Worm (Caenorhabditis elegans) whole organism, early embryonic: Measurements from ENCODE around the gene Y53F4B.11.

Source experiments
- B0310.2 ChIP-seq: sonication (generic microtip); optimal IDR thresholded peaks from 2 replicates; lab custom pipeline; 2016; ENCODE audit warnings: mild to moderate bottlenecking, missing genetic modification characterization, missing compliant biosample characterization
- F13C5.2 ChIP-seq: sonication (generic microtip); optimal IDR thresholded peaks from 2 replicates; lab custom pipeline; 2017; ENCODE audit warnings: mild to moderate bottlenecking, missing genetic modification characterization, inconsistent platforms, missing compliant biosample characterization
- aly-1 ChIP-seq: sonication (generic microtip); optimal IDR thresholded peaks from 2 replicates; lab custom pipeline; 2016; ENCODE audit warnings: missing genetic modification characterization, missing compliant biosample characterization
- ceh-13 ChIP-seq: fragments of 200-800 bp; sonication (Bioruptor generic); optimal IDR thresholded peaks from 2 replicates; lab custom pipeline; 2018; ENCODE audit warnings: mild to moderate bottlenecking, missing genetic modification characterization, missing compliant biosample characterization
- ceh-36 ChIP-seq: sonication (generic microtip); optimal IDR thresholded peaks from 2 replicates; lab custom pipeline; 2016; ENCODE audit warnings: missing genetic modification characterization, inconsistent platforms, missing compliant biosample characterization
- flt-1 ChIP-seq: fragments of 200-800 bp; sonication (Bioruptor generic); IDR thresholded peaks from 2 replicates; pipeline ENCODE4 v1.3.6; 2022; ENCODE audit warnings: missing genetic modification characterization, missing compliant biosample characterization
- hmbx-1 ChIP-seq: sonication (generic microtip); optimal IDR thresholded peaks from 2 replicates; lab custom pipeline; 2016; ENCODE audit warnings: mild to moderate bottlenecking, missing genetic modification characterization, missing compliant biosample characterization
- hmg-4 ChIP-seq: fragments of 200-800 bp; sonication (Bioruptor generic); optimal IDR thresholded peaks from 2 replicates; lab custom pipeline; 2018; ENCODE audit warnings: mild to moderate bottlenecking, missing genetic modification characterization, missing compliant biosample characterization
- pes-1 ChIP-seq: fragments of 200-800 bp; sonication (Bioruptor generic); IDR thresholded peaks from 2 replicates; pipeline ENCODE4 v1.3.6; 2022; ENCODE audit warnings: missing genetic modification reagents, missing genetic modification characterization, missing compliant biosample characterization
- sea-1 ChIP-seq: fragments of 200-800 bp; sonication (Bioruptor generic); conservative IDR thresholded peaks from 2 replicates; pipeline ENCODE4 v1.3.6; 2022; ENCODE audit warnings: missing genetic modification characterization, missing compliant biosample characterization
- tbx-11 ChIP-seq: fragments of 200-800 bp; sonication (Bioruptor generic); IDR thresholded peaks from 2 replicates; pipeline ENCODE4 v1.3.6; 2022; ENCODE audit warnings: missing genetic modification characterization, missing compliant biosample characterization
- tra-4 ChIP-seq: sonication (generic microtip); optimal IDR thresholded peaks from 2 replicates; lab custom pipeline; 2017; ENCODE audit warnings: missing genetic modification characterization, missing compliant biosample characterization

The Y53F4B.11 gene

ce11 chrII:15039104-15039503 is 28.6 kb downstream of the Y53F4B.11 start, which contains the start of gene trip-4:
Gene trip-4 (plus strand): TSS chrII:15039404.
- TF ChIP-seq B0310.2 (no peak), flt-1 (GFP tag; lab: Robert Waterston, UW) (no peak), aly-1 (tag; lab: Kevin White, UChicago) (no peak), F13C5.2 (tag; lab: Kevin White, UChicago) (no peak), hmbx-1 (tag; lab: Kevin White, UChicago) (no peak), tbx-11 (GFP tag; lab: Robert Waterston, UW) (no peak), ceh-13 (GFP tag; lab: Kevin White, UChicago) (no peak), sea-1 (GFP tag; lab: Robert Waterston, UW) (no peak), tra-4 (no peak)

DNA sequence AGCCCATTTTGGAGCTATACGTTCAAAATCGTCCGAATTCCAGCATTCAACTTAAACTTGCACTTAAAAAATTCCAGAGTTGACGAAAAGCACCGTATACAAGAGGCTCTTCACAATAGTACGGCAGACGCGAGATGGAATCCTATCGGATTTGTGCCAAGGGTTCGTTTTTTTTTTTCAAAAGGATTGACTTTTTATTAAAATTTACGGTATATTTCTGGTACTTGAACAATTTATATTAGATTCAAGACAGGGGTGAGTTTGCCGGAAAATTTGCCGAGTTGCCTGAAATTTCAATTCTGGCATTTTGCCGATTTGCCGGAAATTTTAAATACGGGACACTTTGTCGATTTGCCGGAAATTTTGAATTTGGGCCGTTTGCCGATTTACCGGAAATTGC is 31.8 kb downstream of the Y53F4B.11 start:
- no peak for TF ChIP-seq ceh-36

- TF ChIP-seq F13C5.2 (tag; lab: Kevin White, UChicago) (no peak), flt-1 (GFP tag; lab: Robert Waterston, UW) (no peak), pes-1 (GFP tag; lab: Robert Waterston, UW) (no peak), hmg-4 (peak; percentile 3), B0310.2 (no peak), aly-1 (tag; lab: Kevin White, UChicago) (peak; percentile 62)
These were observed 47.7 kb downstream of the Y53F4B.11 start, which contains the start of gene Y53F4B.17 for ce11 chrII:15058282-15058681. Gene Y53F4B.17 (plus strand): TSS chrII:15058656.
